Fruit fly (Drosophila melanogaster): Measurements from ENCODE around the gene Osi7.

dm6 chr3R:6287433-6287832 is 38.6 kb downstream of the Osi7 start, which contains the start of gene CG15594:
- no peak for TF ChIP-seq CG8301 (tag; optimal IDR thresholded peaks at IDR 0.05)
- no peak for TF ChIP-seq CG4496 (GFP tag; IDR thresholded peaks at IDR 0.05)
- no peak for TF ChIP-seq CG8159 (tag; optimal IDR thresholded peaks at IDR 0.05)
- no peak for TF ChIP-seq CG9948 (tag; optimal IDR thresholded peaks at IDR 0.05)
- no peak for TF ChIP-seq CG34367 (tag; optimal IDR thresholded peaks at IDR 0.05)
- TF ChIP-seq CG32121 (GFP tag; IDR thresholded peaks at IDR 0.05): no peak
- no peak for TF ChIP-seq CG10348 (GFP tag; IDR thresholded peaks at IDR 0.05)
- TF ChIP-seq CG15710 (tag; optimal IDR thresholded peaks at IDR 0.05): no peak

Data from whole organism, pupa.